Worm (Caenorhabditis elegans): ENCODE measurements around the gene srd-48.

DNA sequence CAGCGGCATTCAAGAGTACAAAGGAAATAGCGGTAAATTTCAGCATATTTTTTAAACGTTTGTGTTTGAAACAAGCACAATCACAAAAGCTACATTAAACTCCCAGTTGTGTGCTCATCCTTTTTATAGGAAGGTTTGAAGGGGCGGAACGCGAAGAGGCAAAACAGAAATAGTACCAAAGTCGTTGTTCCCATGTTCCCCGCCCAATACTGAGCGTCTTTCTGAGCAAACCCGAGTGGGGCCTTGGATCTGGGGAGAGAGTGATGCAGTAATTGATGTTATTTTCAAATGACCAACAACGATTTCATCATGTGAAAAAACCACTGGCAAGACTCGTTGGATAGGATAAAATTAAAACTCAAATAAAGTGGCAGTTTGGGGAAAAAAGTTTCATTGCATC is 5.4 kb downstream of the srd-48 start, which contains the start of gene zig-2:
- TF ChIP-seq lin-11 (tag; optimal IDR thresholded peaks at IDR 0.05) = no peak
- no peak for TF ChIP-seq gmeb-2 (tag; optimal IDR thresholded peaks at IDR 0.05)
- no peak for TF ChIP-seq hlh-8 (tag; optimal IDR thresholded peaks at IDR 0.05)
- no peak for TF ChIP-seq fax-1 (tag; optimal IDR thresholded peaks at IDR 0.05)
- TF ChIP-seq C08G9.2 (tag; optimal IDR thresholded peaks at IDR 0.05) = no peak
- TF ChIP-seq pha-4 (tag; optimal IDR thresholded peaks at IDR 0.05) = no peak
- no peak for TF ChIP-seq ets-4 (tag; optimal IDR thresholded peaks at IDR 0.05)
- TF ChIP-seq odd-2 (tag; optimal IDR thresholded peaks at IDR 0.05) = no peak
- no peak for TF ChIP-seq lim-6 (tag; optimal IDR thresholded peaks at IDR 0.05)
- TF ChIP-seq ttx-3 (tag; optimal IDR thresholded peaks at IDR 0.05) = no peak
- no peak for TF ChIP-seq nhr-11 (tag; optimal IDR thresholded peaks at IDR 0.05)
- TF ChIP-seq hlh-30 (tag; optimal IDR thresholded peaks at IDR 0.05; ENCODE audit: insufficient read depth) = no peak
- TF ChIP-seq zip-5 (tag; optimal IDR thresholded peaks at IDR 0.05) = no peak
- no peak for TF ChIP-seq fkh-10 (GFP tag; optimal IDR thresholded peaks at IDR 0.05)

Measured in whole organism, late embryonic.